Fruit fly (Drosophila melanogaster) whole organism, embryonic: ENCODE data around the gene Hph.

Experiments
- Aef1 ChIP-seq: fragments of 200-800 bp; sonication (Bioruptor generic); IDR thresholded peaks from 3 replicates; pipeline ENCODE4 v1.3.6; 2022; ENCODE audit warnings: missing biosample characterization, missing genetic modification characterization
- Awh ChIP-seq: fragments of 200-800 bp; sonication (Bioruptor generic); IDR thresholded peaks from 2 replicates; pipeline ENCODE4, ENCODE4 v1.3.6; 2022; ENCODE audit warnings: missing biosample characterization, missing genetic modification characterization
- CG10366 ChIP-seq: fragments of 200-800 bp; sonication (Bioruptor generic); IDR thresholded peaks from 2 replicates; pipeline ENCODE4 v1.3.6; 2022; ENCODE audit warnings: missing biosample characterization, missing genetic modification characterization
- CG10959 ChIP-seq: fragments of 200-800 bp; sonication (Bioruptor generic); IDR thresholded peaks from 2 replicates; pipeline ENCODE4 v1.3.6; 2022; ENCODE audit warnings: missing biosample characterization, missing genetic modification characterization
- CG10979 ChIP-seq: fragments of 200-800 bp; sonication (Bioruptor generic); optimal IDR thresholded peaks from 2 replicates; lab custom pipeline; 2018; ENCODE audit warnings: missing biosample characterization, mild to moderate bottlenecking, missing genetic modification characterization, moderate library complexity
- CG11398 ChIP-seq: fragments of 200-800 bp; sonication (Bioruptor generic); optimal IDR thresholded peaks from 2 replicates; lab custom pipeline; 2016; ENCODE audit warnings: missing biosample characterization, missing genetic modification characterization
- CG12236 ChIP-seq: fragments of 200-800 bp; sonication (Bioruptor generic); optimal IDR thresholded peaks from 2 replicates; lab custom pipeline; 2016; ENCODE audit warnings: missing biosample characterization, missing genetic modification characterization
- CG13287 ChIP-seq: fragments of 200-800 bp; sonication (Bioruptor generic); IDR thresholded peaks from 2 replicates; pipeline ENCODE4 v1.3.6; 2022; ENCODE audit warnings: missing biosample characterization, missing genetic modification characterization; ENCODE audit not compliant: partially characterized antibody
- CG13624 ChIP-seq: fragments of 200-800 bp; sonication (Bioruptor generic); optimal IDR thresholded peaks from 2 replicates; lab custom pipeline; 2016; ENCODE audit warnings: missing biosample characterization, missing genetic modification characterization
- CG17361 ChIP-seq: fragments of 200-800 bp; sonication (Bioruptor generic); IDR thresholded peaks from 3 replicates; pipeline ENCODE4 v1.3.6; 2022; ENCODE audit warnings: missing biosample characterization, missing genetic modification characterization
- CG18619 ChIP-seq: fragments of 200-800 bp; sonication (Bioruptor generic); optimal IDR thresholded peaks from 3 replicates; lab custom pipeline; 2017; ENCODE audit warnings: missing biosample characterization, mild to moderate bottlenecking, missing genetic modification characterization
- CG2129 ChIP-seq: fragments of 200-800 bp; sonication (Bioruptor generic); IDR thresholded peaks from 2 replicates; pipeline ENCODE4 v1.3.6; 2022; ENCODE audit warnings: missing biosample characterization, missing genetic modification characterization; ENCODE audit not compliant: partially characterized antibody
- CG2678 ChIP-seq: fragments of 200-800 bp; sonication (Bioruptor generic); optimal IDR thresholded peaks from 3 replicates; lab custom pipeline; 2019; ENCODE audit warnings: missing biosample characterization, mild to moderate bottlenecking, missing genetic modification characterization, moderate library complexity
- CG31365 ChIP-seq: fragments of 200-800 bp; sonication (Bioruptor generic); optimal IDR thresholded peaks from 2 replicates; lab custom pipeline; 2018; ENCODE audit warnings: missing biosample characterization, mild to moderate bottlenecking, missing genetic modification characterization
- CG3163 ChIP-seq: fragments of 200-800 bp; sonication (Bioruptor generic); optimal IDR thresholded peaks from 3 replicates; lab custom pipeline; 2016; ENCODE audit warnings: missing biosample characterization, missing genetic modification characterization
- CG3995 ChIP-seq: fragments of 200-800 bp; sonication (Bioruptor generic); optimal IDR thresholded peaks from 3 replicates; lab custom pipeline; 2016; ENCODE audit warnings: missing biosample characterization, missing genetic modification characterization
- CG6765 ChIP-seq: fragments of 200-800 bp; sonication (Bioruptor generic); optimal IDR thresholded peaks from 3 replicates; lab custom pipeline; 2017; ENCODE audit warnings: missing biosample characterization, mild to moderate bottlenecking, missing genetic modification characterization
- CG9932 ChIP-seq: fragments of 200-800 bp; sonication (Bioruptor generic); IDR thresholded peaks from 2 replicates; pipeline ENCODE4 v1.3.6; 2022; ENCODE audit warnings: missing biosample characterization, missing genetic modification characterization
- Dek ChIP-seq: fragments of 200-800 bp; sonication (Bioruptor generic); optimal IDR thresholded peaks from 3 replicates; lab custom pipeline; 2019; ENCODE audit warnings: missing biosample characterization, mild to moderate bottlenecking, missing genetic modification characterization, moderate library complexity
- Doc3 ChIP-seq: fragments of 200-800 bp; sonication (Bioruptor generic); IDR thresholded peaks from 3 replicates; pipeline ENCODE4 v1.3.6; 2022; ENCODE audit warnings: missing biosample characterization, missing genetic modification characterization; ENCODE audit not compliant: partially characterized antibody
- Dp ChIP-seq: fragments of 200-800 bp; sonication (Bioruptor generic); optimal IDR thresholded peaks from 2 replicates; lab custom pipeline; 2018; ENCODE audit warnings: missing biosample characterization, mild to moderate bottlenecking, missing genetic modification characterization, moderate library complexity
- Dref ChIP-seq: fragments of 200-800 bp; sonication (Bioruptor generic); IDR thresholded peaks from 2 replicates; pipeline ENCODE4 v1.3.6; 2022; ENCODE audit warnings: missing biosample characterization, missing genetic modification characterization
- Gug ChIP-seq: fragments of 200-800 bp; sonication (Bioruptor generic); IDR thresholded peaks from 4 replicates; pipeline ENCODE4 v1.3.6; 2022; ENCODE audit warnings: missing biosample characterization, missing genetic modification characterization
- Hsf ChIP-seq: fragments of 200-800 bp; sonication (Bioruptor generic); optimal IDR thresholded peaks from 3 replicates; lab custom pipeline; 2016; ENCODE audit warnings: missing biosample characterization, missing genetic modification characterization
- MBD-R2 ChIP-seq: fragments of 200-800 bp; sonication (Bioruptor generic); IDR thresholded peaks from 2 replicates; pipeline ENCODE4 v1.3.6; 2022; ENCODE audit warnings: missing biosample characterization, missing genetic modification characterization
- MTF-1 ChIP-seq: fragments of 200-800 bp; sonication (Bioruptor generic); optimal IDR thresholded peaks from 2 replicates; lab custom pipeline; 2018; ENCODE audit warnings: missing biosample characterization, mild to moderate bottlenecking, missing genetic modification characterization, borderline replicate concordance
- Max ChIP-seq: fragments of 200-800 bp; sonication (Bioruptor generic); optimal IDR thresholded peaks from 2 replicates; lab custom pipeline; 2016; ENCODE audit warnings: missing biosample characterization, mild to moderate bottlenecking, missing genetic modification characterization
- NC2β ChIP-seq: fragments of 200-800 bp; sonication (Bioruptor generic); optimal IDR thresholded peaks from 2 replicates; lab custom pipeline; 2016; ENCODE audit warnings: missing biosample characterization, missing genetic modification characterization
- Nf-YA ChIP-seq: fragments of 200-800 bp; sonication (Bioruptor generic); IDR thresholded peaks from 2 replicates; pipeline ENCODE4 v1.3.6; 2022; ENCODE audit warnings: missing biosample characterization, missing genetic modification characterization
- Oaz ChIP-seq: fragments of 200-800 bp; sonication (Bioruptor generic); IDR thresholded peaks from 2 replicates; pipeline ENCODE4 v1.3.6; 2022; ENCODE audit warnings: missing biosample characterization, missing genetic modification characterization
- Ptx1 ChIP-seq: fragments of 200-800 bp; sonication (Bioruptor generic); IDR thresholded peaks from 2 replicates; pipeline ENCODE4 v1.3.6; 2022; ENCODE audit warnings: missing biosample characterization, missing genetic modification characterization
- Scr ChIP-seq: fragments of 200-800 bp; sonication (Bioruptor generic); IDR thresholded peaks from 2 replicates; pipeline ENCODE4 v1.3.6; 2022; ENCODE audit warnings: missing biosample characterization, missing genetic modification characterization; ENCODE audit not compliant: partially characterized antibody
- TFAM ChIP-seq: fragments of 200-800 bp; sonication (Bioruptor generic); optimal IDR thresholded peaks from 2 replicates; lab custom pipeline; 2017; ENCODE audit warnings: missing biosample characterization, missing genetic modification characterization, inconsistent platforms
- Vsx1 ChIP-seq: fragments of 200-800 bp; sonication (Bioruptor generic); optimal IDR thresholded peaks from 2 replicates; lab custom pipeline; 2017; ENCODE audit warnings: missing biosample characterization, mild to moderate bottlenecking, missing genetic modification characterization, missing genetic modification reagents
- Xrp1 ChIP-seq: fragments of 200-800 bp; sonication (Bioruptor generic); IDR thresholded peaks from 2 replicates; pipeline ENCODE4 v1.3.6; 2022; ENCODE audit warnings: missing biosample characterization, missing genetic modification characterization
- az2 ChIP-seq: fragments of 200-800 bp; sonication (Bioruptor generic); optimal IDR thresholded peaks from 3 replicates; lab custom pipeline; 2016; ENCODE audit warnings: missing biosample characterization, missing genetic modification characterization
- bsh ChIP-seq, 2 experiments: fragments of 200-800 bp; sonication (Bioruptor generic); optimal IDR thresholded peaks; 2 replicates each; lab custom pipeline; 2017 to 2018; ENCODE audit warnings: mild to moderate bottlenecking in 2 of 2, missing biosample characterization in 2 of 2, missing genetic modification characterization in 2 of 2, moderate library complexity in 1 of 2
- cad ChIP-seq: fragments of >200 bp; optimal IDR thresholded peaks from 2 replicates; lab custom pipeline; 2017; ENCODE audit warnings: missing biosample characterization, missing genetic modification characterization
- chm ChIP-seq: fragments of 200-800 bp; sonication (Bioruptor generic); IDR thresholded peaks from 2 replicates; pipeline ENCODE4 v1.3.6; 2022; ENCODE audit warnings: missing biosample characterization, missing genetic modification characterization
- danr ChIP-seq: fragments of 200-800 bp; sonication (Bioruptor generic); IDR thresholded peaks from 2 replicates; pipeline ENCODE4 v1.3.6; 2022; ENCODE audit warnings: missing biosample characterization, missing genetic modification characterization
- disco-r ChIP-seq: fragments of 200-800 bp; sonication (Bioruptor generic); optimal IDR thresholded peaks from 2 replicates; lab custom pipeline; 2016; ENCODE audit warnings: missing biosample characterization, missing genetic modification characterization
- eve ChIP-seq, 2 experiments: fragments of >200 bp; optimal IDR thresholded peaks; 2 replicates each; lab custom pipeline; 2017; ENCODE audit warnings: missing biosample characterization in 2 of 2, missing genetic modification characterization in 2 of 2
- gcm2 ChIP-seq: fragments of 200-800 bp; sonication (Bioruptor generic); optimal IDR thresholded peaks from 2 replicates; lab custom pipeline; 2016; ENCODE audit warnings: missing biosample characterization, missing genetic modification characterization
- hbn ChIP-seq: fragments of 200-800 bp; sonication (Bioruptor generic); IDR thresholded peaks from 2 replicates; pipeline ENCODE4 v1.3.6; 2022; ENCODE audit warnings: missing biosample characterization, missing genetic modification characterization; ENCODE audit not compliant: partially characterized antibody
- hkb ChIP-seq, 2 experiments: fragments of 200-800 bp in 1 of 2; fragments of >200 bp in 1 of 2; sonication (Bioruptor generic) in 1 of 2; IDR thresholded peaks in 1 of 2; optimal IDR thresholded peaks in 1 of 2; 2 replicates each; pipeline versions ENCODE4 v1.3.6 to Lab custom; 2017 to 2022; ENCODE audit warnings: missing biosample characterization in 1 of 2, missing genetic modification characterization in 1 of 2
- inv ChIP-seq: fragments of 200-800 bp; sonication (Bioruptor generic); IDR thresholded peaks from 2 replicates; pipeline ENCODE4 v1.3.6; 2022; ENCODE audit warnings: missing biosample characterization, missing genetic modification characterization; ENCODE audit not compliant: partially characterized antibody
- maf-S ChIP-seq: fragments of 200-800 bp; sonication (Bioruptor generic); optimal IDR thresholded peaks from 2 replicates; lab custom pipeline; 2016; ENCODE audit warnings: missing biosample characterization, missing genetic modification characterization
- p53 ChIP-seq: fragments of 200-800 bp; sonication (Bioruptor generic); optimal IDR thresholded peaks from 2 replicates; lab custom pipeline; 2016; ENCODE audit warnings: missing biosample characterization, missing genetic modification characterization
- pzg ChIP-seq: fragments of 200-800 bp; sonication (Bioruptor generic); optimal IDR thresholded peaks from 3 replicates; lab custom pipeline; 2018; ENCODE audit warnings: missing biosample characterization, mild to moderate bottlenecking, missing genetic modification characterization, moderate library complexity
- sens ChIP-seq: fragments of 200-800 bp; sonication (Bioruptor generic); peaks from one replicate; lab custom pipeline; 2016; ENCODE audit warnings: missing biosample characterization, missing genetic modification characterization
- ttk ChIP-seq: fragments of 200-800 bp; sonication (Bioruptor generic); IDR thresholded peaks from 2 replicates; pipeline ENCODE4 v2.1.2; 2022; ENCODE audit warnings: missing biosample characterization, missing genetic modification characterization
- zf30C ChIP-seq: fragments of 200-800 bp; sonication (Bioruptor generic); optimal IDR thresholded peaks from 3 replicates; lab custom pipeline; 2018; ENCODE audit warnings: missing biosample characterization, mild to moderate bottlenecking, missing genetic modification characterization

Hph gene

DNA sequence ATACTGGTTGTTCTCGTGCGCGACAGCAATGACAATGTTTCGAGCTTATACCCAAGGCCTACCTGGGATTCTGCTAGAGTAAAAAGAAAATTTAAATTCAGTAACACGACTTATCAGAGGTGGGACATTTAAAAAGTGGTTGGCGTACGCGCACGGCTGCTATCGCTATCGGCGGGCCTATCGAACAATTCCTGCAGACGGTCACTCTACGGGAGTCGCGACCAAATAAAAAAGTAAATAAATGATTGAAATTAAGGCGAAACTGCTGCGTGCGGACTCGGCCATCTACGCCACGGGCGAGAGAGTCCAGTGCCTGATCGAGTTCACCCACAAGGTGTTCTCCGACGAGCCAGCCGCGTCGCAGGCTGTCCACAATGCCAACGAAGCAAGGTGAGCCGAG is 37.4 kb upstream of the Hph start, which contains the start of the genes Prosbeta2R2 and CG1116 (continued):
- TF ChIP-seq Nf-YA (GFP tag; lab: Robert Waterston, UW) (no peak), CG3995 (peak; percentile 4), TFAM (no peak), hbn (GFP tag; lab: Robert Waterston, UW) (peak; percentile 30; the same call in 1 of the 2 replicates), eve (GFP tag; optimal IDR thresholded peaks at IDR 0.05; lab: Kevin White, UChicago) (no peak), CG10979 (tag; lab: Kevin White, UChicago) (no peak), CG6765 (GFP tag; lab: Kevin White, UChicago) (no peak), Dref (GFP tag; lab: Robert Waterston, UW) (peak; percentile 81), Vsx1 (GFP tag; lab: Kevin White, UChicago) (no peak), danr (GFP tag; lab: Robert Waterston, UW) (no peak), zf30C (no peak), Awh (GFP tag; lab: Robert Waterston, UW) (no peak), CG10959 (GFP tag; lab: Robert Waterston, UW) (no peak), bsh (GFP tag; optimal IDR thresholded peaks at IDR 0.05; lab: Kevin White, UChicago) (no peak), sens (peak; percentile 37), Oaz (GFP tag; lab: Robert Waterston, UW) (no peak), Dek (tag; lab: Kevin White, UChicago) (no peak), gcm2 (no peak), CG18619 (GFP tag; lab: Kevin White, UChicago) (no peak), CG10366 (GFP tag; lab: Robert Waterston, UW) (no peak), Xrp1 (GFP tag; lab: Robert Waterston, UW) (no peak), Doc3 (peak; percentile 54; the same call in 1 of the 3 replicates), CG31365 (no peak), Aef1 (GFP tag; lab: Robert Waterston, UW) (no peak), disco-r (GFP tag; lab: Kevin White, UChicago) (no peak), Max (GFP tag; lab: Kevin White, UChicago) (no peak), CG12236 (no peak), MTF-1 (no peak), CG11398 (GFP tag; lab: Kevin White, UChicago) (no peak), p53 (GFP tag; lab: Kevin White, UChicago) (no peak), CG13287 (GFP tag; lab: Robert Waterston, UW) (peak; percentile 77), CG13624 (GFP tag; lab: Kevin White, UChicago) (no peak), MBD-R2 (GFP tag; lab: Robert Waterston, UW) (peak; percentile 81), ttk (GFP tag; lab: Robert Waterston, UW) (no peak), pzg (peak; percentile 71), Dp (GFP tag; lab: Kevin White, UChicago) (peak; percentile 95), inv (GFP tag; lab: Robert Waterston, UW) (no peak), CG9932 (GFP tag; lab: Robert Waterston, UW) (no peak), chm (GFP tag; lab: Robert Waterston, UW) (no peak), az2 (GFP tag; lab: Kevin White, UChicago) (no peak), CG3163 (no peak), CG2129 (GFP tag; lab: Robert Waterston, UW) (peak; percentile 18; the same call in 1 of the 2 replicates), NC2β (GFP tag; lab: Kevin White, UChicago) (no peak), Ptx1 (GFP tag; lab: Robert Waterston, UW) (no peak), CG17361 (no peak), Scr (peak; percentile 48), CG2678 (tag; lab: Kevin White, UChicago) (no peak), Hsf (GFP tag; lab: Kevin White, UChicago) (no peak), Gug (GFP tag; lab: Robert Waterston, UW) (no peak), hkb (optimal IDR thresholded peaks at IDR 0.05; lab: Kevin White, UChicago) (no peak), hkb (GFP tag; IDR thresholded peaks at IDR 0.05; lab: Robert Waterston, UW) (no peak), cad (no peak), maf-S (GFP tag; lab: Kevin White, UChicago) (no peak)
